Worm (Caenorhabditis elegans): ENCODE measurements around the gene F42A6.2.
"Not testable (repeated sequence)": the region's sequence is repeated elsewhere in the genome, so short reads cannot be mapped to it uniquely, and the experiment has no call there.

F42A6.2 gene

ce11 chrIV:3341170-3341569, at the start of gene F42A6.2:
F42A6.2 (plus strand) TSS chrIV:3341470.
- TF ChIP-seq ztf-29 (GFP tag; IDR thresholded peaks at IDR 0.05) (no peak), ztf-23 (GFP tag; IDR thresholded peaks at IDR 0.05) (no peak), klf-2 (GFP tag; conservative IDR thresholded peaks at IDR 0.05) (no peak), flt-1 (GFP tag; IDR thresholded peaks at IDR 0.05) (no peak), tab-1 (GFP tag; IDR thresholded peaks at IDR 0.05) (no peak), med-1 (GFP tag; optimal IDR thresholded peaks at IDR 0.05; ENCODE audit: insufficient read depth) (no peak), ref-1 (GFP tag; conservative IDR thresholded peaks at IDR 0.05) (no peak), T22C8.4 (GFP tag; IDR thresholded peaks at IDR 0.05) (no peak)

DNA sequence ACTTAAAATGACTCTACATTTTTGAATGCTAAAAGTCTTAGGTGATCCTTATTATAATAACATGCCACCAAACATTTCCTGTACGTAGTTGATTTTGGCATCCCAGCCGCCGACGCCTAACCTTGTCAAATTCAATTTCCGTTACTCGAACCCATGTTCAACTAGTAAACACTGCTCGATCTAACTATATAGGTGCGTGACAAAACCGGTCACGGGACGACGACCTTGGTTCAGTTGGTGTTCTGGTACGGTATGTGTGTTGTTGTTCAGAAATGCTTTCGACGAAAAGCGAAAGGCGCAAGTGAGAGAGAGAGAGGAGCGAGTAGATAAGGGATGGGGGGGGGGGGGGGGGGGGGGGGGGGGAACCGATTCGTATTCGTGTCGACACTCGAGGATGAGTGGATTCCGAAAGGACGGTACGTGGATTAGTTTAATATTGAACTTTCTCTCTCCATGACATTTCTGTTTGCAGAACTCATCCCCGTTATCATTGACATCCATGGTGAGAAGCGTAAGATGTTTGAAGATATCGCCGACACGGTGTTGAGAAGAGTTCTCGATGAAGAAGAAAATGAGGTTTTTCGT, 49.2 kb upstream of the F42A6.2 start, which contains the start of gene W08E12.8:
TSS of gene W08E12.8 (plus strand) at position 395 of the 585 bp plus-strand sequence.
- TF ChIP-seq ztf-23 (GFP tag; IDR thresholded peaks at IDR 0.05) = no peak
- TF ChIP-seq tab-1 (GFP tag; IDR thresholded peaks at IDR 0.05) = no peak
- no peak for TF ChIP-seq flt-1 (GFP tag; IDR thresholded peaks at IDR 0.05)
- TF ChIP-seq med-1 (GFP tag; optimal IDR thresholded peaks at IDR 0.05; ENCODE audit: insufficient read depth) = no peak
- no peak for TF ChIP-seq ztf-29 (GFP tag; IDR thresholded peaks at IDR 0.05)
- no peak for TF ChIP-seq cog-1 (tag; optimal IDR thresholded peaks at IDR 0.05)
- no peak for TF ChIP-seq klf-2 (GFP tag; conservative IDR thresholded peaks at IDR 0.05)
- TF ChIP-seq T22C8.4 (GFP tag; IDR thresholded peaks at IDR 0.05) = no peak
- no peak for TF ChIP-seq ref-1 (GFP tag; conservative IDR thresholded peaks at IDR 0.05)

DNA sequence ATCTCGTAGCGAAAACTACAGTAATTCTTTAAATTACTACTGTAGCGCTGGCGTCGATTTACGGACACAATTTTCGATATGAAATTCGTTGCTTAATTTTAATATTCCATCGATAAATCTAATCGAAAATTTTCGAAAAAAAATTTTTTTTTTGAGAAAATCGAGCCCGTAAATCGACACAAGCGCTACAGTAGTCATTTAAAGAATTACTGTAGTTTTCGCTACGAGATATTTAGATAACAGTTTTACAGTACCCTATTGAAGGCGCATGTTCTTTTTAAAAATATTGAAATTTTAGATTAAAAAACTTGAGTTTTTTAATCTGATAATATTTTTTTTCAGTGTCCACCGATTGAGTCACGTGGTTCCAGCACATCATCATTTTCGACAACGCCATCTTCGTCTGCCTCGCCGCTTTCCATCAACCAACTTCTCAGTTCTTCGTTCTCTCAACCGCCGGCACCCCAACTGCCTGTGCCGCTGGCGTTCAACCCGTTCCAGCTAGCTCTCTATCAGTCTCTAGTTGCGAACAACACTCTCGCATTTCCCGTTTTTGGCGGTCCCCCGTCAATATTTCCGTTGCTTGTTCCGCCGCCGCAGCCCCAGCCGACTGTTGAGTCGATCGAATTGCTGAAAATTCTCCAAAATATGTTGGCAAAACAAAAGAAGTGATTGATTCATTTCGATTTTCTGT, 47.3 kb upstream of the F42A6.2 start:
- TF ChIP-seq cog-1 (tag; optimal IDR thresholded peaks at IDR 0.05) = no peak

DNA sequence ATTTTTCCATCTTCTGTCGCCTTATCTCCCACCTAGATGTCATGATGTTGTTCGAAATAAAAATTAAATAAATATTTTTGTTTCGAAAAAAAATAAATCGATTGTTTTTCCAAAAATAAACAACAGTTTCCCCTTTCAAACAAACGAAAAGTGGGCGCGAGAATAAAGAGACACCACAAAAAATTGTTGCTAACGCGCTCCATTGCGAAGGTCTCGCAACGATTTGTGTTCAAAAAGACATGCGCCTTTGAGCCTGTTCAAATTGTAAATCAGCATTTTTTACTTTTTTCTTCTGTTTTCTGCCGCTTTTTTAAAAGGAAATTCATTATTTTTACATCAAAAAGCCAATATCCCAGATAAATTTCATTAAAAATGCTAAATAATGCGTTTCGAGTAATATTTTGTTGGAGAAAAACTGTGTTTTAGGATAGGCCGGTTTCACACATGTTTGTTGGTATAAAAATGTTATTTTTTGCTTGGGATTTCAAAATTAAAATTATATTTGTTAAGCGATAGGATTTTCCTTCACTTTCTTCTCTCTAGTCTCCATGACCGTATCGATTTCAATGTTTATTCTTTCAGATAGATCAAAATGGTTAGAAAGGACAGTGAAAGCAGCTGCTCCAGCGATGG, 46.6 kb upstream of the F42A6.2 start, which contains the start of gene W08E12.7:
TSS of gene W08E12.7 (plus strand) at position 583 of the 633 bp plus-strand sequence.
- TF ChIP-seq cog-1 (tag; optimal IDR thresholded peaks at IDR 0.05) = peak; percentile 91
- TF ChIP-seq ztf-23 (GFP tag; IDR thresholded peaks at IDR 0.05) = peak; percentile 67
- peak; percentile 77 for TF ChIP-seq flt-1 (GFP tag; IDR thresholded peaks at IDR 0.05)
- TF ChIP-seq T22C8.4 (GFP tag; IDR thresholded peaks at IDR 0.05) = no peak
- TF ChIP-seq klf-2 (GFP tag; conservative IDR thresholded peaks at IDR 0.05) = peak; percentile 60; the same call in 1 of the 2 replicates

- TF ChIP-seq ztf-23 (GFP tag; IDR thresholded peaks at IDR 0.05) (no peak), tab-1 (GFP tag; IDR thresholded peaks at IDR 0.05) (no peak), T22C8.4 (GFP tag; IDR thresholded peaks at IDR 0.05) (no peak), ztf-29 (GFP tag; IDR thresholded peaks at IDR 0.05) (no peak), med-1 (GFP tag; optimal IDR thresholded peaks at IDR 0.05; ENCODE audit: insufficient read depth) (no peak), cog-1 (tag; optimal IDR thresholded peaks at IDR 0.05) (no peak), klf-2 (GFP tag; conservative IDR thresholded peaks at IDR 0.05) (no peak), flt-1 (GFP tag; IDR thresholded peaks at IDR 0.05) (no peak), ref-1 (GFP tag; conservative IDR thresholded peaks at IDR 0.05) (no peak)
Measured at ce11 chrIV:3296578-3297549, 44.4 kb upstream of the F42A6.2 start.

DNA sequence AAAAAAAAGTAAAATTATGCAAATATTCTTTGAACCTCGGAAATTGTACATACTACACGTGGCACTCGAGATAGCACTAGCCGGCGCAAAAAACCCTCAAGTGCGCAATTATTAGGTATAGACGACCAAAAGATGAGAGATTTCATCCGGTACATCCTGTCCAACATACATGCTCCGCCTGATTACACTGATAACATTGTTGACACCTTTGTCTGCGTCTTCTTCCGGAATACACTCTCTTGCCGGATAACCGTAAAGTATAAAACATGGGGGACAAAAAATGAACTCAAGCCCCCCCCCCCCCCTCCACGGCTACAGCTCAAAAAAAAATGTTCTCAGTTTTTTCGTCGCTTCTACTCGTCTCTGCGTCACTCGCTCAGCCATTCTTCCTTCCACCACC, 43.0 kb upstream of the F42A6.2 start, which contains the start of gene W08E12.6:
TSS of gene W08E12.6 (plus strand) at position 301 of the 400 bp plus-strand sequence.
- TF ChIP-seq flt-1 (GFP tag; IDR thresholded peaks at IDR 0.05) = no peak
- TF ChIP-seq cog-1 (tag; optimal IDR thresholded peaks at IDR 0.05) = no peak
- TF ChIP-seq klf-2 (GFP tag; conservative IDR thresholded peaks at IDR 0.05) = no peak
- no peak for TF ChIP-seq T22C8.4 (GFP tag; IDR thresholded peaks at IDR 0.05)
- TF ChIP-seq med-1 (GFP tag; optimal IDR thresholded peaks at IDR 0.05; ENCODE audit: insufficient read depth) = no peak
- no peak for TF ChIP-seq ztf-23 (GFP tag; IDR thresholded peaks at IDR 0.05)
- no peak for TF ChIP-seq ztf-29 (GFP tag; IDR thresholded peaks at IDR 0.05)
- no peak for TF ChIP-seq tab-1 (GFP tag; IDR thresholded peaks at IDR 0.05)
- no peak for TF ChIP-seq ref-1 (GFP tag; conservative IDR thresholded peaks at IDR 0.05)

DNA sequence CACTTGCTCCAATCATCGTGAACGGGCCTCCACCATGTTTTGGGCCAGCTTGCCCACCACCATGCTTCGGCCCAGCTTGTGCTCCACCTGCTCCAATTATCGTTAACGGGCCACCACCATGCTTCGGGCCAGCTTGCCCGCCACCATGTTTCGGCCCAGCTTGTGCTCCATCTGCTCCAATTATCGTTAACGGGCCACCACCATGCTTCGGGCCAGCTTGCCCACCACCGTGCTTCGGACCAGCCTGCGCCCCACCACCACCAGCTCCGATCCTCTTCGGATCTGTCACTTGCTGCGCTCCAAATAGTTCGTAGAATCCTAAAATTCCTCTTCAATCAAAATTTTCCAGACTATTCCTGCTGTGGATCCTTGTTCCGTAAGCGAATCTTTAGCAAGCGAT, 42.0 kb upstream of the F42A6.2 start:
- TF ChIP-seq ref-1 (GFP tag; conservative IDR thresholded peaks at IDR 0.05) (no peak), flt-1 (GFP tag; IDR thresholded peaks at IDR 0.05) (no peak), klf-2 (GFP tag; conservative IDR thresholded peaks at IDR 0.05) (no peak), ztf-23 (GFP tag; IDR thresholded peaks at IDR 0.05) (no peak), ztf-29 (GFP tag; IDR thresholded peaks at IDR 0.05) (no peak), T22C8.4 (GFP tag; IDR thresholded peaks at IDR 0.05) (no peak)

DNA sequence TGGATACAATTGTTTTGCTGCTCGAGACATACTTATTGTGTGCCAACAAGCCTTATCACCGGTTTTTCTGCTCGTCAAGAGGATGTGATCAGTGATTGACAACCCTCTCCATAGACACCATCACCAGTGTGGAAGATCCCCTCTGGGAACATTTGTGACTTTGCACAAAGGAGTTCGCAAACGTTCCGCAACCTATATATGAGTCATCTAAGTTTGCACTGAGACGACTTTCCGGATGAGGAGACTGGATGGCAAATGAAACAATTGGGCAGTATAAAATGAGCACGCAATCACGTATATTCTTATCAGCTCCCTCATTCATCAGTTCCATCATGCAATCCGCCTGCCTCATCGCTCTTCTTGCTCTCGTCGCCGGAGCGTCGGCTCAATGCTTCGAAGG, 40.8 kb upstream of the F42A6.2 start, which contains the start of gene W08E12.5:
TSS of gene W08E12.5 (plus strand) at position 301 of the 400 bp plus-strand sequence.
- no peak for TF ChIP-seq tab-1 (GFP tag; IDR thresholded peaks at IDR 0.05)

ce11 chrIV:3302058-3302457, 39.2 kb upstream of the F42A6.2 start, which contains the start of gene W08E12.4:
W08E12.4 (plus strand) TSS chrIV:3302358.
- not testable (repeated sequence) for TF ChIP-seq flt-1 (GFP tag; IDR thresholded peaks at IDR 0.05); med-1 (GFP tag; optimal IDR thresholded peaks at IDR 0.05; ENCODE audit: insufficient read depth); cog-1 (tag; optimal IDR thresholded peaks at IDR 0.05)

All from whole organism, midembryonic.